Worm (Caenorhabditis elegans) whole organism, L4 larva: ENCODE measurements around the gene atx-3.

ENCODE experiments used
- aly-2 ChIP-seq: sonication (generic microtip); optimal IDR thresholded peaks from 2 replicates; lab custom pipeline; 2018; ENCODE audit warnings: missing biosample characterization, missing genetic modification characterization
- ceh-20 ChIP-seq: fragments of 200-800 bp; sonication (Bioruptor generic); IDR thresholded peaks from 2 replicates; pipeline ENCODE4 v1.3.6; 2022; ENCODE audit warnings: missing genetic modification reagents, missing genetic modification characterization, missing compliant biosample characterization
- ceh-82 ChIP-seq: sonication (generic microtip); optimal IDR thresholded peaks from 2 replicates; lab custom pipeline; 2017; ENCODE audit warnings: missing biosample characterization, missing genetic modification characterization
- ces-1 ChIP-seq: fragments of 150-350 bp; sonication (generic microtip); optimal IDR thresholded peaks from 4 replicates; lab custom pipeline; 2014; ENCODE audit warnings: missing biosample characterization, missing genetic modification reagents, missing genetic modification characterization
- lim-7 ChIP-seq: fragments of 200-800 bp; sonication (Bioruptor generic); IDR thresholded peaks from 2 replicates; pipeline ENCODE4 v1.3.6; 2022; ENCODE audit warnings: missing genetic modification characterization, missing compliant biosample characterization
- mdl-1 ChIP-seq, 2 experiments: fragments of 150-350 bp in 1 of 2; sonication (generic microtip) in 1 of 2; optimal IDR thresholded peaks; 2 replicates each; lab custom pipeline; 2014 to 2017; ENCODE audit warnings: missing biosample characterization in 2 of 2, missing genetic modification characterization in 2 of 2
- mdt-29 ChIP-seq: fragments of 200-800 bp; sonication (Bioruptor generic); IDR thresholded peaks from 2 replicates; pipeline ENCODE4 v1.3.6; 2022; ENCODE audit warnings: missing genetic modification reagents, missing genetic modification characterization, missing compliant biosample characterization
- nhr-76 ChIP-seq: fragments of 150-350 bp; optimal IDR thresholded peaks from 2 replicates; lab custom pipeline; 2014; ENCODE audit warnings: missing biosample characterization, missing genetic modification characterization
- snpc-4 ChIP-seq: fragments of 150-350 bp; optimal IDR thresholded peaks from 2 replicates; lab custom pipeline; 2014; ENCODE audit warnings: missing biosample characterization, missing genetic modification characterization
- unc-39 ChIP-seq: sonication (generic microtip); optimal IDR thresholded peaks from 2 replicates; lab custom pipeline; 2017; ENCODE audit warnings: missing biosample characterization, missing genetic modification characterization
- unc-62 ChIP-seq, 3 experiments: fragments of 150-350 bp in 1 of 3; sonication (generic microtip); optimal IDR thresholded peaks in 2 of 3; peaks in 1 of 3; 1 replicate in 1 of 3; 2 replicates in 2 of 3; lab custom pipeline; 2014 to 2017; ENCODE audit warnings: missing biosample characterization in 3 of 3, missing genetic modification characterization in 3 of 3, missing genetic modification reagents in 3 of 3, missing genotype in 1 of 3
- zag-1 ChIP-seq: fragments of 150-350 bp; optimal IDR thresholded peaks from 2 replicates; lab custom pipeline; 2014; ENCODE audit warnings: missing biosample characterization, missing genetic modification characterization

- TF ChIP-seq snpc-4 (tag; lab: Kevin White, UChicago): no peak
- TF ChIP-seq nhr-76: no peak
- TF ChIP-seq ceh-20: no peak
- TF ChIP-seq mdl-1 (tag; optimal IDR thresholded peaks at IDR 0.05; lab: Kevin White, UChicago): no peak
- no peak for TF ChIP-seq unc-39 (tag; lab: Kevin White, UChicago)
- TF ChIP-seq ces-1 (GFP tag; lab: Kevin White, UChicago): no peak
- TF ChIP-seq lim-7: no peak
- TF ChIP-seq unc-62 (GFP tag; optimal IDR thresholded peaks at IDR 0.05 in 1 of 2; lab: Kevin White, UChicago): no peak
- TF ChIP-seq unc-62 (tag; optimal IDR thresholded peaks at IDR 0.05; lab: Kevin White, UChicago): no peak
- no peak for TF ChIP-seq ceh-82 (tag; lab: Kevin White, UChicago)
- no peak for TF ChIP-seq zag-1 (tag; lab: Kevin White, UChicago)
- no peak for TF ChIP-seq aly-2 (tag; lab: Kevin White, UChicago)
- TF ChIP-seq mdt-29 (GFP tag; lab: Robert Waterston, UW): no peak
These were observed 1.9 kb downstream of the atx-3 start, which contains the start of gene mdt-28 for ce11 chrV:15575305-15575704.
